Fruit fly (Drosophila melanogaster) whole organism, embryonic: ENCODE measurements around the gene CG8952.

Experiments used
- Bteb2 ChIP-seq: fragments of 200-800 bp; sonication (Bioruptor generic); optimal IDR thresholded peaks from 2 replicates; lab custom pipeline; 2016; ENCODE audit warnings: missing biosample characterization, missing genetic modification characterization
- CG10431 ChIP-seq: fragments of 200-800 bp; sonication (Bioruptor generic); optimal IDR thresholded peaks from 3 replicates; lab custom pipeline; 2018; ENCODE audit warnings: missing biosample characterization, mild to moderate bottlenecking, missing genetic modification characterization
- CG10979 ChIP-seq: fragments of 200-800 bp; sonication (Bioruptor generic); optimal IDR thresholded peaks from 2 replicates; lab custom pipeline; 2018; ENCODE audit warnings: missing biosample characterization, mild to moderate bottlenecking, missing genetic modification characterization, moderate library complexity
- CG11560 ChIP-seq: fragments of 200-800 bp; sonication (Bioruptor generic); IDR thresholded peaks from 3 replicates; pipeline ENCODE4 v1.3.6; 2022; ENCODE audit warnings: missing biosample characterization, missing genetic modification characterization
- CG12769 ChIP-seq: fragments of 200-800 bp; sonication (Bioruptor generic); optimal IDR thresholded peaks from 2 replicates; lab custom pipeline; 2019; ENCODE audit warnings: missing biosample characterization, mild to moderate bottlenecking, missing genetic modification characterization, moderate library complexity
- CG13624 ChIP-seq: fragments of 200-800 bp; sonication (Bioruptor generic); optimal IDR thresholded peaks from 2 replicates; lab custom pipeline; 2016; ENCODE audit warnings: missing biosample characterization, missing genetic modification characterization
- CG17186 ChIP-seq: fragments of 200-800 bp; sonication (Bioruptor generic); optimal IDR thresholded peaks from 3 replicates; lab custom pipeline; 2017; ENCODE audit warnings: missing biosample characterization, missing genetic modification reagents, missing genetic modification characterization
- CG2202 ChIP-seq: fragments of 200-800 bp; sonication (Bioruptor generic); optimal IDR thresholded peaks from 2 replicates; lab custom pipeline; 2018; ENCODE audit warnings: missing biosample characterization, mild to moderate bottlenecking, missing genetic modification characterization
- CG2889 ChIP-seq: fragments of 200-800 bp; sonication (Bioruptor generic); IDR thresholded peaks from 3 replicates; pipeline ENCODE4 v1.3.6; 2022; ENCODE audit warnings: missing biosample characterization, missing genetic modification characterization
- CG6254 ChIP-seq: fragments of 200-800 bp; sonication (Bioruptor generic); optimal IDR thresholded peaks from 3 replicates; lab custom pipeline; 2017; ENCODE audit warnings: mild to moderate bottlenecking, missing biosample characterization, missing genetic modification reagents, missing genetic modification characterization
- CG6683 ChIP-seq: fragments of 200-800 bp; sonication (Bioruptor generic); optimal IDR thresholded peaks from 2 replicates; lab custom pipeline; 2017; ENCODE audit warnings: missing biosample characterization, mild to moderate bottlenecking, missing genetic modification characterization, missing genetic modification reagents
- CG7271 ChIP-seq: fragments of 200-800 bp; sonication (Bioruptor generic); optimal IDR thresholded peaks from 2 replicates; lab custom pipeline; 2018; ENCODE audit warnings: missing biosample characterization, mild to moderate bottlenecking, missing genetic modification characterization, moderate library complexity
- CG7372 ChIP-seq: fragments of 200-800 bp; sonication (Bioruptor generic); IDR thresholded peaks from 2 replicates; pipeline ENCODE4 v1.3.6; 2022; ENCODE audit warnings: missing biosample characterization, missing genetic modification characterization
- CG8281 ChIP-seq: fragments of 200-800 bp; sonication (Bioruptor generic); optimal IDR thresholded peaks from 2 replicates; lab custom pipeline; 2018; ENCODE audit warnings: missing biosample characterization, mild to moderate bottlenecking, missing genetic modification characterization, moderate library complexity
- CG9817 ChIP-seq: fragments of 200-800 bp; sonication (Bioruptor generic); optimal IDR thresholded peaks from 2 replicates; lab custom pipeline; 2018; ENCODE audit warnings: missing biosample characterization, mild to moderate bottlenecking, missing genetic modification characterization, moderate library complexity
- Dad ChIP-seq: fragments of 200-800 bp; sonication (Bioruptor generic); optimal IDR thresholded peaks from 3 replicates; lab custom pipeline; 2016; ENCODE audit warnings: missing biosample characterization, missing genetic modification characterization
- Dll ChIP-seq: fragments of 200-800 bp; sonication (Bioruptor generic); IDR thresholded peaks from 4 replicates; pipeline ENCODE4 v1.3.6; 2022; ENCODE audit warnings: missing biosample characterization, missing genetic modification characterization; ENCODE audit not compliant: partially characterized antibody
- Dref ChIP-seq: fragments of 200-800 bp; sonication (Bioruptor generic); IDR thresholded peaks from 2 replicates; pipeline ENCODE4 v1.3.6; 2022; ENCODE audit warnings: missing biosample characterization, missing genetic modification characterization
- HLHmδ ChIP-seq: fragments of 200-800 bp; sonication (Bioruptor generic); optimal IDR thresholded peaks from 2 replicates; lab custom pipeline; 2018; ENCODE audit warnings: missing biosample characterization, mild to moderate bottlenecking, missing genetic modification characterization, moderate library complexity
- Hey ChIP-seq: fragments of 200-800 bp; sonication (Bioruptor generic); optimal IDR thresholded peaks from 3 replicates; lab custom pipeline; 2018; ENCODE audit warnings: missing biosample characterization, mild to moderate bottlenecking, missing genetic modification characterization
- HmgZ ChIP-seq: fragments of 200-800 bp; sonication (Bioruptor generic); optimal IDR thresholded peaks from 2 replicates; lab custom pipeline; 2018; ENCODE audit warnings: missing biosample characterization, mild to moderate bottlenecking, missing genetic modification characterization
- Hmr ChIP-seq: fragments of 200-800 bp; sonication (Bioruptor generic); optimal IDR thresholded peaks from 3 replicates; lab custom pipeline; 2017; ENCODE audit warnings: mild to moderate bottlenecking, missing biosample characterization, missing genetic modification reagents, missing genetic modification characterization
- Hr51 ChIP-seq, 2 experiments: fragments of 200-800 bp; sonication (Bioruptor generic); optimal IDR thresholded peaks; 2 replicates in 1 of 2; 3 replicates in 1 of 2; lab custom pipeline; 2016 to 2018; ENCODE audit warnings: missing biosample characterization in 2 of 2, missing genetic modification characterization in 2 of 2, mild to moderate bottlenecking in 1 of 2, moderate library complexity in 1 of 2
- Lpt ChIP-seq: fragments of >200 bp; optimal IDR thresholded peaks from 2 replicates; lab custom pipeline; 2018; ENCODE audit warnings: missing biosample characterization, missing genetic modification characterization
- Mrtf ChIP-seq: fragments of 200-800 bp; sonication (Bioruptor generic); IDR thresholded peaks from 3 replicates; pipeline ENCODE4 v1.3.6; 2022; ENCODE audit warnings: missing biosample characterization, missing genetic modification characterization
- Poxn ChIP-seq: fragments of 200-800 bp; sonication (Bioruptor generic); IDR thresholded peaks from 2 replicates; pipeline ENCODE4 v1.3.6; 2022; ENCODE audit warnings: missing biosample characterization, missing genetic modification characterization
- Sry-δ ChIP-seq: fragments of 200-800 bp; sonication (Bioruptor generic); optimal IDR thresholded peaks from 2 replicates; lab custom pipeline; 2016; ENCODE audit warnings: missing biosample characterization, missing genetic modification characterization
- Trl ChIP-seq, 3 experiments: fragments of >200 bp in 2 of 3; fragments of 200-800 bp in 1 of 3; sonication (Bioruptor generic) in 1 of 3; optimal IDR thresholded peaks; 2 replicates in 1 of 3; 3 replicates in 2 of 3; lab custom pipeline; 2016 to 2017; ENCODE audit warnings: missing biosample characterization in 1 of 3, missing genetic modification characterization in 1 of 3
- ab ChIP-seq: fragments of 200-800 bp; sonication (Bioruptor generic); optimal IDR thresholded peaks from 2 replicates; lab custom pipeline; 2016; ENCODE audit warnings: missing biosample characterization, missing genetic modification characterization
- ap ChIP-seq: fragments of 200-800 bp; sonication (Bioruptor generic); IDR thresholded peaks from 2 replicates; pipeline ENCODE4 v1.3.6; 2022; ENCODE audit warnings: missing biosample characterization, missing genetic modification characterization
- bigmax ChIP-seq: fragments of 200-800 bp; sonication (Bioruptor generic); optimal IDR thresholded peaks from 2 replicates; lab custom pipeline; 2018; ENCODE audit warnings: missing biosample characterization, mild to moderate bottlenecking, missing genetic modification characterization
- crp ChIP-seq, 2 experiments: fragments of 200-800 bp; sonication (Bioruptor generic); optimal IDR thresholded peaks; 2 replicates in 1 of 2; 3 replicates in 1 of 2; lab custom pipeline; 2017; ENCODE audit warnings: missing biosample characterization in 2 of 2, missing genetic modification characterization in 2 of 2, mild to moderate bottlenecking in 1 of 2, moderate library complexity in 1 of 2
- da ChIP-seq: fragments of 200-800 bp; sonication (Bioruptor generic); optimal IDR thresholded peaks from 2 replicates; lab custom pipeline; 2016; ENCODE audit warnings: missing biosample characterization, missing genetic modification characterization
- esg ChIP-seq: fragments of 200-800 bp; sonication (Bioruptor generic); conservative IDR thresholded peaks from 2 replicates; pipeline ENCODE4 v1.3.6; 2022; ENCODE audit warnings: missing biosample characterization, missing genetic modification characterization
- fd102C ChIP-seq: fragments of 200-800 bp; sonication (Bioruptor generic); optimal IDR thresholded peaks from 2 replicates; lab custom pipeline; 2018; ENCODE audit warnings: missing biosample characterization, mild to moderate bottlenecking, missing genetic modification characterization, moderate library complexity
- fd96Cb ChIP-seq: fragments of 200-800 bp; sonication (Bioruptor generic); optimal IDR thresholded peaks from 2 replicates; lab custom pipeline; 2018; ENCODE audit warnings: missing biosample characterization, mild to moderate bottlenecking, missing genetic modification characterization, moderate library complexity
- jing ChIP-seq: fragments of 200-800 bp; sonication (Bioruptor generic); optimal IDR thresholded peaks from 2 replicates; lab custom pipeline; 2018; ENCODE audit warnings: missing biosample characterization, mild to moderate bottlenecking, missing genetic modification characterization
- kah ChIP-seq: fragments of 200-800 bp; sonication (Bioruptor generic); optimal IDR thresholded peaks from 2 replicates; lab custom pipeline; 2018; ENCODE audit warnings: missing biosample characterization, mild to moderate bottlenecking, missing genetic modification characterization
- lmd ChIP-seq: fragments of 200-800 bp; sonication (Bioruptor generic); IDR thresholded peaks from 2 replicates; pipeline ENCODE4 v1.3.6; 2022; ENCODE audit warnings: missing biosample characterization, missing genetic modification characterization
- luna ChIP-seq: fragments of 200-800 bp; sonication (Bioruptor generic); optimal IDR thresholded peaks from 2 replicates; lab custom pipeline; 2016; ENCODE audit warnings: missing biosample characterization, missing genetic modification characterization
- nmo ChIP-seq: fragments of 200-800 bp; sonication (Bioruptor generic); optimal IDR thresholded peaks from 2 replicates; lab custom pipeline; 2018; ENCODE audit warnings: missing biosample characterization, mild to moderate bottlenecking, missing genetic modification characterization, moderate library complexity
- sens ChIP-seq: fragments of 200-800 bp; sonication (Bioruptor generic); peaks from one replicate; lab custom pipeline; 2016; ENCODE audit warnings: missing biosample characterization, missing genetic modification characterization
- sim ChIP-seq: fragments of 200-800 bp; sonication (Bioruptor generic); IDR thresholded peaks from 2 replicates; pipeline ENCODE4 v1.3.6; 2022; ENCODE audit warnings: missing biosample characterization, missing genetic modification characterization
- stwl ChIP-seq: fragments of 200-800 bp; sonication (Bioruptor generic); optimal IDR thresholded peaks from 3 replicates; lab custom pipeline; 2018; ENCODE audit warnings: missing biosample characterization, mild to moderate bottlenecking, missing genetic modification characterization, moderate library complexity
- sug ChIP-seq: fragments of 200-800 bp; optimal IDR thresholded peaks from 2 replicates; lab custom pipeline; 2019; ENCODE audit warnings: missing biosample characterization, mild to moderate bottlenecking, missing genetic modification characterization, moderate library complexity
- tap ChIP-seq: fragments of 200-800 bp; optimal IDR thresholded peaks from 3 replicates; lab custom pipeline; 2019; ENCODE audit warnings: missing biosample characterization, mild to moderate bottlenecking, missing genetic modification characterization, moderate library complexity
- trem ChIP-seq: fragments of 200-800 bp; optimal IDR thresholded peaks from 3 replicates; lab custom pipeline; 2019; ENCODE audit warnings: missing biosample characterization, mild to moderate bottlenecking, missing genetic modification characterization, moderate library complexity
- wek ChIP-seq: fragments of 200-800 bp; sonication (Bioruptor generic); optimal IDR thresholded peaks from 3 replicates; lab custom pipeline; 2018; ENCODE audit warnings: missing biosample characterization, mild to moderate bottlenecking, missing genetic modification characterization, moderate library complexity

Gene CG8952

dm6 chrX:15788235-15789187 is 22.3 kb upstream of the CG8952 start, which contains the start of gene Rhp (continued):
- TF ChIP-seq CG8281 (tag; lab: Kevin White, UChicago) (peak; percentile 18), CG10431 (GFP tag; lab: Kevin White, UChicago) (peak; percentile 55), CG12769 (no peak), Poxn (no peak), CG2889 (no peak), CG2202 (tag; lab: Kevin White, UChicago) (peak; percentile 39), HmgZ (tag; lab: Kevin White, UChicago) (no peak), CG11560 (tag; lab: Robert Waterston, UW) (no peak), nmo (GFP tag; lab: Kevin White, UChicago) (no peak), Dref (GFP tag; lab: Robert Waterston, UW) (no peak), tap (tag; lab: Kevin White, UChicago) (peak; percentile 69), Dad (GFP tag; lab: Kevin White, UChicago) (no peak), esg (GFP tag; lab: Robert Waterston, UW) (no peak), sim (GFP tag; lab: Robert Waterston, UW) (no peak), ab (no peak), bigmax (GFP tag; lab: Kevin White, UChicago) (no peak), Bteb2 (GFP tag; lab: Kevin White, UChicago) (no peak), jing (no peak), ap (GFP tag; lab: Robert Waterston, UW) (no peak), sens (GFP tag; lab: Kevin White, UChicago) (peak; percentile 90), CG7271 (tag; lab: Kevin White, UChicago) (no peak), Sry-δ (GFP tag; lab: Kevin White, UChicago) (no peak), Hr51 (GFP tag; optimal IDR thresholded peaks at IDR 0.05; lab: Kevin White, UChicago) (no peak), CG13624 (GFP tag; lab: Kevin White, UChicago) (no peak), sug (tag; lab: Kevin White, UChicago) (no peak), da (no peak), Trl (optimal IDR thresholded peaks at IDR 0.05; lab: Kevin White, UChicago) (no peak), Trl (GFP tag; optimal IDR thresholded peaks at IDR 0.05; lab: Kevin White, UChicago) (no peak), Hey (no peak), CG7372 (GFP tag; lab: Robert Waterston, UW) (no peak), Dll (GFP tag; lab: Robert Waterston, UW) (no peak), fd102C (GFP tag; lab: Kevin White, UChicago) (no peak), trem (no peak), Lpt (GFP tag; lab: Kevin White, UChicago) (no peak), kah (GFP tag; lab: Kevin White, UChicago) (peak; percentile 36), crp (GFP tag; optimal IDR thresholded peaks at IDR 0.05; lab: Kevin White, UChicago) (no peak), luna (GFP tag; lab: Kevin White, UChicago) (no peak), CG17186 (GFP tag; lab: Kevin White, UChicago) (no peak), CG6683 (GFP tag; lab: Kevin White, UChicago) (peak; percentile 23), Hmr (peak; percentile 37), HLHmδ (GFP tag; lab: Kevin White, UChicago) (peak; percentile 5), fd96Cb (tag; lab: Kevin White, UChicago) (no peak), CG9817 (no peak), stwl (tag; lab: Kevin White, UChicago) (no peak), lmd (GFP tag; lab: Robert Waterston, UW) (no peak), CG10979 (tag; lab: Kevin White, UChicago) (no peak), CG6254 (GFP tag; lab: Kevin White, UChicago) (peak; percentile 6), wek (GFP tag; lab: Kevin White, UChicago) (peak; percentile 80), Mrtf (GFP tag; lab: Robert Waterston, UW) (no peak)
